Worm (Caenorhabditis elegans) whole organism, midembryonic: ENCODE results near the gene tatn-1.

Source experiments
- T22C8.4 ChIP-seq: fragments of 200-800 bp; sonication (Bioruptor generic); IDR thresholded peaks from 2 replicates; pipeline ENCODE4 v1.3.6; 2022; ENCODE audit warnings: missing genetic modification characterization, missing compliant biosample characterization
- flt-1 ChIP-seq: fragments of 200-800 bp; sonication (Bioruptor generic); IDR thresholded peaks from 2 replicates; pipeline ENCODE4 v1.3.6; 2022; ENCODE audit warnings: missing genetic modification characterization, missing compliant biosample characterization
- med-1 ChIP-seq: sonication (generic microtip); optimal IDR thresholded peaks from 2 replicates; lab custom pipeline; 2017; ENCODE audit warnings: missing genetic modification characterization, mild to moderate bottlenecking, missing compliant biosample characterization, antibody characterized with exemption, missing genetic modification reagents; ENCODE audit not compliant: insufficient read depth
- tab-1 ChIP-seq: fragments of 200-800 bp; sonication (Bioruptor generic); IDR thresholded peaks from 2 replicates; pipeline ENCODE4 v1.3.6; 2022; ENCODE audit warnings: missing genetic modification characterization, missing compliant biosample characterization
- ztf-23 ChIP-seq: fragments of 200-800 bp; sonication (Bioruptor generic); IDR thresholded peaks from 2 replicates; pipeline ENCODE4 v1.3.6; 2022; ENCODE audit warnings: missing genetic modification reagents, missing genetic modification characterization, missing compliant biosample characterization

- no peak for TF ChIP-seq flt-1
- TF ChIP-seq med-1, result no peak
- TF ChIP-seq ztf-23 (GFP tag; lab: Robert Waterston, UW), result 0 out of 2 replicates have a peak, but pooled peaks have one; percentile 51
- TF ChIP-seq tab-1 (GFP tag; lab: Robert Waterston, UW), result no peak
- TF ChIP-seq T22C8.4 (GFP tag; lab: Robert Waterston, UW), result no peak
Observed at ce11 chrX:14813398-14813797, 22.6 kb downstream of the tatn-1 start.
